Fruit fly (Drosophila melanogaster) whole organism, embryonic: ENCODE results near the gene CG7362.

ENCODE experiments used
- Abd-B ChIP-seq: fragments of 200-800 bp; sonication (Bioruptor generic); optimal IDR thresholded peaks from 2 replicates; lab custom pipeline; 2018; ENCODE audit warnings: missing biosample characterization, mild to moderate bottlenecking, missing genetic modification characterization, moderate library complexity
- Bdp1 ChIP-seq: fragments of 200-800 bp; sonication (Bioruptor generic); optimal IDR thresholded peaks from 3 replicates; lab custom pipeline; 2016; ENCODE audit warnings: missing biosample characterization, missing genetic modification characterization
- Blimp-1 ChIP-seq: fragments of 200-800 bp; sonication (Bioruptor generic); optimal IDR thresholded peaks from 3 replicates; lab custom pipeline; 2018; ENCODE audit warnings: missing biosample characterization, missing genetic modification characterization, mild to moderate bottlenecking, moderate library complexity, missing genetic modification reagents
- CG10209 ChIP-seq: fragments of 200-800 bp; sonication (Bioruptor generic); optimal IDR thresholded peaks from 3 replicates; lab custom pipeline; 2017; ENCODE audit warnings: missing biosample characterization, mild to moderate bottlenecking, missing genetic modification characterization, missing genetic modification reagents
- CG12236 ChIP-seq: fragments of 200-800 bp; sonication (Bioruptor generic); optimal IDR thresholded peaks from 2 replicates; lab custom pipeline; 2016; ENCODE audit warnings: missing biosample characterization, missing genetic modification characterization
- CG13123 ChIP-seq: fragments of 200-800 bp; sonication (Bioruptor generic); optimal IDR thresholded peaks from 2 replicates; lab custom pipeline; 2016; ENCODE audit warnings: missing biosample characterization, missing genetic modification characterization
- CG2116 ChIP-seq: fragments of 200-800 bp; sonication (Bioruptor generic); optimal IDR thresholded peaks from 3 replicates; lab custom pipeline; 2018; ENCODE audit warnings: missing biosample characterization, mild to moderate bottlenecking, missing genetic modification characterization
- CG3065 ChIP-seq: fragments of 200-800 bp; sonication (Bioruptor generic); optimal IDR thresholded peaks from 2 replicates; lab custom pipeline; 2016; ENCODE audit warnings: missing biosample characterization, missing genetic modification characterization
- CG3726 ChIP-seq: fragments of 200-800 bp; sonication (Bioruptor generic); IDR thresholded peaks from 3 replicates; pipeline ENCODE4, ENCODE4 v1.3.6; 2022; ENCODE audit warnings: missing biosample characterization, missing genetic modification characterization
- CG6175 ChIP-seq: fragments of 200-800 bp; sonication (Bioruptor generic); IDR thresholded peaks from 3 replicates; pipeline ENCODE4 v1.3.6; 2022; ENCODE audit warnings: missing biosample characterization, missing genetic modification characterization
- CG6272 ChIP-seq: fragments of 200-800 bp; sonication (Bioruptor generic); IDR thresholded peaks from 2 replicates; pipeline ENCODE4 v1.3.6; 2022; ENCODE audit warnings: missing biosample characterization, missing genetic modification characterization
- CG7745 ChIP-seq: fragments of 200-800 bp; sonication (Bioruptor generic); optimal IDR thresholded peaks from 2 replicates; lab custom pipeline; 2018; ENCODE audit warnings: missing biosample characterization, mild to moderate bottlenecking, missing genetic modification characterization, moderate library complexity
- CG7839 ChIP-seq: fragments of 200-800 bp; sonication (Bioruptor generic); optimal IDR thresholded peaks from 3 replicates; lab custom pipeline; 2018; ENCODE audit warnings: missing biosample characterization, mild to moderate bottlenecking, missing genetic modification characterization, moderate library complexity
- CG8290 ChIP-seq, 3 experiments: fragments of 200-800 bp; sonication (Bioruptor generic); optimal IDR thresholded peaks; 2 replicates each; lab custom pipeline; 2016 to 2019; ENCODE audit warnings: missing biosample characterization in 3 of 3, missing genetic modification characterization in 3 of 3, mild to moderate bottlenecking in 2 of 3, moderate library complexity in 1 of 3
- Dad ChIP-seq: fragments of 200-800 bp; sonication (Bioruptor generic); optimal IDR thresholded peaks from 3 replicates; lab custom pipeline; 2016; ENCODE audit warnings: missing biosample characterization, missing genetic modification characterization
- ERR ChIP-seq: fragments of 200-800 bp; sonication (Bioruptor generic); optimal IDR thresholded peaks from 2 replicates; lab custom pipeline; 2016; ENCODE audit warnings: missing biosample characterization, missing genetic modification characterization
- H15 ChIP-seq: fragments of 200-800 bp; sonication (Bioruptor generic); IDR thresholded peaks from 3 replicates; pipeline ENCODE4 v1.3.6; 2022; ENCODE audit warnings: missing biosample characterization, missing genetic modification characterization
- Hsf ChIP-seq: fragments of 200-800 bp; sonication (Bioruptor generic); optimal IDR thresholded peaks from 3 replicates; lab custom pipeline; 2016; ENCODE audit warnings: missing biosample characterization, missing genetic modification characterization
- Kr ChIP-seq: fragments of 200-800 bp; sonication (Bioruptor generic); optimal IDR thresholded peaks from 2 replicates; lab custom pipeline; 2017; ENCODE audit warnings: missing biosample characterization, mild to moderate bottlenecking, missing genetic modification characterization
- Lim3 ChIP-seq: fragments of 200-800 bp; sonication (Bioruptor generic); IDR thresholded peaks from 2 replicates; pipeline ENCODE4 v1.3.6; 2022; ENCODE audit warnings: missing biosample characterization, missing genetic modification characterization
- Max ChIP-seq: fragments of 200-800 bp; sonication (Bioruptor generic); optimal IDR thresholded peaks from 2 replicates; lab custom pipeline; 2016; ENCODE audit warnings: missing biosample characterization, mild to moderate bottlenecking, missing genetic modification characterization
- Pdp1 ChIP-seq, 2 experiments: fragments of 200-800 bp; sonication (Bioruptor generic); optimal IDR thresholded peaks; 3 replicates each; lab custom pipeline; 2016; ENCODE audit warnings: missing biosample characterization in 2 of 2, missing genetic modification characterization in 2 of 2, mild to moderate bottlenecking in 1 of 2, moderate library complexity in 1 of 2
- Ptx1 ChIP-seq: fragments of 200-800 bp; sonication (Bioruptor generic); IDR thresholded peaks from 2 replicates; pipeline ENCODE4 v1.3.6; 2022; ENCODE audit warnings: missing biosample characterization, missing genetic modification characterization
- Rx ChIP-seq: fragments of 200-800 bp; sonication (Bioruptor generic); IDR thresholded peaks from 2 replicates; pipeline ENCODE4 v1.3.6; 2022; ENCODE audit warnings: missing biosample characterization, missing genetic modification characterization
- Sox102F ChIP-seq: fragments of 200-800 bp; sonication (Bioruptor generic); optimal IDR thresholded peaks from 2 replicates; lab custom pipeline; 2018; ENCODE audit warnings: missing biosample characterization, mild to moderate bottlenecking, missing genetic modification characterization, moderate library complexity
- Trl ChIP-seq, 3 experiments: fragments of >200 bp in 2 of 3; fragments of 200-800 bp in 1 of 3; sonication (Bioruptor generic) in 1 of 3; optimal IDR thresholded peaks; 2 replicates in 1 of 3; 3 replicates in 2 of 3; lab custom pipeline; 2016 to 2017; ENCODE audit warnings: missing biosample characterization in 1 of 3, missing genetic modification characterization in 1 of 3
- ab ChIP-seq: fragments of 200-800 bp; sonication (Bioruptor generic); optimal IDR thresholded peaks from 2 replicates; lab custom pipeline; 2016; ENCODE audit warnings: missing biosample characterization, missing genetic modification characterization
- ara ChIP-seq: fragments of 200-800 bp; sonication (Bioruptor generic); IDR thresholded peaks from 2 replicates; pipeline ENCODE4 v1.3.6; 2022; ENCODE audit warnings: missing biosample characterization, missing genetic modification characterization
- croc ChIP-seq: fragments of 200-800 bp; sonication (Bioruptor generic); conservative IDR thresholded peaks from 3 replicates; pipeline ENCODE4 v1.3.6; 2022; ENCODE audit warnings: missing biosample characterization, missing genetic modification characterization
- fd3F ChIP-seq: fragments of 200-800 bp; sonication (Bioruptor generic); optimal IDR thresholded peaks from 2 replicates; lab custom pipeline; 2018; ENCODE audit warnings: missing biosample characterization, mild to moderate bottlenecking, missing genetic modification characterization, moderate library complexity
- gcm2 ChIP-seq: fragments of 200-800 bp; sonication (Bioruptor generic); optimal IDR thresholded peaks from 2 replicates; lab custom pipeline; 2016; ENCODE audit warnings: missing biosample characterization, missing genetic modification characterization
- hbn ChIP-seq: fragments of 200-800 bp; sonication (Bioruptor generic); IDR thresholded peaks from 2 replicates; pipeline ENCODE4 v1.3.6; 2022; ENCODE audit warnings: missing biosample characterization, missing genetic modification characterization; ENCODE audit not compliant: partially characterized antibody
- ind ChIP-seq: fragments of 200-800 bp; sonication (Bioruptor generic); optimal IDR thresholded peaks from 3 replicates; lab custom pipeline; 2016; ENCODE audit warnings: missing biosample characterization, missing genetic modification characterization
- jing ChIP-seq: fragments of 200-800 bp; sonication (Bioruptor generic); optimal IDR thresholded peaks from 2 replicates; lab custom pipeline; 2018; ENCODE audit warnings: missing biosample characterization, mild to moderate bottlenecking, missing genetic modification characterization
- lilli ChIP-seq: fragments of 200-800 bp; sonication (Bioruptor generic); optimal IDR thresholded peaks from 3 replicates; lab custom pipeline; 2016; ENCODE audit warnings: missing biosample characterization, missing genetic modification characterization
- mam ChIP-seq: fragments of 200-800 bp; sonication (Bioruptor generic); optimal IDR thresholded peaks from 3 replicates; lab custom pipeline; 2016; ENCODE audit warnings: missing biosample characterization, missing genetic modification characterization
- nerfin-1 ChIP-seq: fragments of 200-800 bp; sonication (Bioruptor generic); optimal IDR thresholded peaks from 3 replicates; lab custom pipeline; 2019; ENCODE audit warnings: missing biosample characterization, mild to moderate bottlenecking, missing genetic modification characterization, moderate library complexity
- onecut ChIP-seq: fragments of 200-800 bp; sonication (Bioruptor generic); IDR thresholded peaks from 2 replicates; pipeline ENCODE4 v1.3.6; 2022; ENCODE audit warnings: missing biosample characterization, missing genetic modification characterization
- org-1 ChIP-seq: fragments of 200-800 bp; sonication (Bioruptor generic); optimal IDR thresholded peaks from 2 replicates; lab custom pipeline; 2017; ENCODE audit warnings: missing biosample characterization, missing genetic modification characterization
- ranshi ChIP-seq: fragments of 200-800 bp; sonication (Bioruptor generic); IDR thresholded peaks from 2 replicates; pipeline ENCODE4 v1.3.6; 2022; ENCODE audit warnings: missing biosample characterization, missing genetic modification characterization
- run ChIP-seq: fragments of 200-800 bp; sonication (Bioruptor generic); optimal IDR thresholded peaks from 3 replicates; lab custom pipeline; 2018; ENCODE audit warnings: missing biosample characterization, mild to moderate bottlenecking, missing genetic modification characterization
- sug ChIP-seq: fragments of 200-800 bp; optimal IDR thresholded peaks from 2 replicates; lab custom pipeline; 2019; ENCODE audit warnings: missing biosample characterization, mild to moderate bottlenecking, missing genetic modification characterization, moderate library complexity
- tin ChIP-seq: fragments of 200-800 bp; sonication (Bioruptor generic); optimal IDR thresholded peaks from 3 replicates; lab custom pipeline; 2016; ENCODE audit warnings: missing biosample characterization, missing genetic modification characterization
- tio ChIP-seq: fragments of 200-800 bp; sonication (Bioruptor generic); optimal IDR thresholded peaks from 2 replicates; lab custom pipeline; 2017; ENCODE audit warnings: missing biosample characterization, missing genetic modification characterization, inconsistent platforms
- tna ChIP-seq: fragments of 200-800 bp; sonication (Bioruptor generic); IDR thresholded peaks from 2 replicates; pipeline ENCODE4 v1.3.6; 2022; ENCODE audit warnings: missing biosample characterization, missing genetic modification characterization; ENCODE audit not compliant: partially characterized antibody
- wek ChIP-seq: fragments of 200-800 bp; sonication (Bioruptor generic); optimal IDR thresholded peaks from 3 replicates; lab custom pipeline; 2018; ENCODE audit warnings: missing biosample characterization, mild to moderate bottlenecking, missing genetic modification characterization, moderate library complexity
- zen ChIP-seq: fragments of 200-800 bp; sonication (Bioruptor generic); optimal IDR thresholded peaks from 3 replicates; lab custom pipeline; 2018; ENCODE audit warnings: missing biosample characterization, mild to moderate bottlenecking, missing genetic modification characterization, moderate library complexity

Gene CG7362

dm6 chr3R:14721942-14722939, 32.0 kb downstream of the CG7362 start (continued):
- TF ChIP-seq ranshi (GFP tag; lab: Robert Waterston, UW) (peak; percentile 70), CG6272 (no peak), jing (GFP tag; lab: Kevin White, UChicago) (peak; percentile 68), Hsf (peak; percentile 73), tna (GFP tag; lab: Robert Waterston, UW) (no peak), org-1 (GFP tag; lab: Kevin White, UChicago) (peak; percentile 67), ERR (GFP tag; lab: Kevin White, UChicago) (peak; percentile 7), CG6175 (0 out of 3 replicates have a peak, but pooled peaks have one; percentile 16), sug (peak; percentile 9), tin (peak; percentile 54), ind (GFP tag; lab: Kevin White, UChicago) (peak; percentile 70), CG7745 (tag; lab: Kevin White, UChicago) (no peak), nerfin-1 (tag; lab: Kevin White, UChicago) (peak; percentile 42), Pdp1 (GFP tag; optimal IDR thresholded peaks at IDR 0.05; lab: Kevin White, UChicago) (peak; percentile 51 to 70), fd3F (GFP tag; lab: Kevin White, UChicago) (peak; percentile 43), Sox102F (GFP tag; lab: Kevin White, UChicago) (peak; percentile 84), zen (tag; lab: Kevin White, UChicago) (peak; percentile 21), CG10209 (peak; percentile 68), gcm2 (no peak), Ptx1 (GFP tag; lab: Robert Waterston, UW) (peak; percentile 76), mam (GFP tag; lab: Kevin White, UChicago) (peak; percentile 58), wek (GFP tag; lab: Kevin White, UChicago) (no peak), CG7839 (tag; lab: Kevin White, UChicago) (peak; percentile 69), CG2116 (GFP tag; lab: Kevin White, UChicago) (peak; percentile 46), CG12236 (GFP tag; lab: Kevin White, UChicago) (peak; percentile 55), hbn (GFP tag; lab: Robert Waterston, UW) (no peak), Kr (no peak), CG3065 (peak; percentile 42), ara (peak; percentile 50; the same call in 1 of the 2 replicates), CG13123 (GFP tag; lab: Kevin White, UChicago) (no peak), CG8290 (GFP tag; optimal IDR thresholded peaks at IDR 0.05; lab: Kevin White, UChicago) (no peak), CG8290 (tag; optimal IDR thresholded peaks at IDR 0.05; lab: Kevin White, UChicago) (peak in 1 of 2 experiments; percentile 76), tio (GFP tag; lab: Kevin White, UChicago) (peak; percentile 77), Bdp1 (GFP tag; lab: Kevin White, UChicago) (peak; percentile 56), croc (GFP tag; lab: Robert Waterston, UW) (no peak; the same call in 2 of the 3 replicates), H15 (GFP tag; lab: Robert Waterston, UW) (peak; percentile 69; the same call in 2 of the 3 replicates), Abd-B (peak; percentile 58), Blimp-1 (GFP tag; lab: Kevin White, UChicago) (peak; percentile 61), run (tag; lab: Kevin White, UChicago) (peak; percentile 63), Rx (GFP tag; lab: Robert Waterston, UW) (peak; percentile 61), Trl (optimal IDR thresholded peaks at IDR 0.05; lab: Kevin White, UChicago) (peak; percentile 82 to 92), Trl (GFP tag; optimal IDR thresholded peaks at IDR 0.05; lab: Kevin White, UChicago) (peak; percentile 62), Dad (GFP tag; lab: Kevin White, UChicago) (peak; percentile 73), Lim3 (GFP tag; lab: Robert Waterston, UW) (0 out of 2 replicates have a peak, but pooled peaks have one; percentile 22), Max (GFP tag; lab: Kevin White, UChicago) (peak; percentile 24), CG3726 (GFP tag; lab: Robert Waterston, UW) (0 out of 3 replicates have a peak, but pooled peaks have one; percentile 61), ab (peak; percentile 72), onecut (GFP tag; lab: Robert Waterston, UW) (no peak), lilli (GFP tag; lab: Kevin White, UChicago) (peak; percentile 68)
